Fruit fly (Drosophila melanogaster): ENCODE data around the gene Remo.

Gene Remo

DNA sequence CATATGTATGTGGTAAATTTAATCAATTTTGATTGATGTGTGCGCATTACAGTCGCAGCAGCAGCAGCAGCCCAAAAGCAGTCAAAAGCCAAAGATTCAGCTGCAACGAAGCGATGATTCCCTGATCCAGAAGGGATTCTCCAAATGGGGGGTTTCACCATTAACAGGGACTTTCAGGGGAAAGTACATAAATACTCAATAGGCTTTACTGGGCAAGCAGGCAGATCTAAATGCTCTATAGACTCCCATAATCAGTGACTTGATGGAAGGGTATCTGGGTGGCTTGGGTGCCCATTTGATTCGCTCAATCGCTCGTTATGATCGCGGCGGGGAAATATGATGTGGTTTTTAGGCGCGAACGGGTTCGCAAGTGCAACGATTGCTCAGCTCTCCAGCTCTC lies 37.5 kb downstream of the Remo start (continued):
- TF ChIP-seq Eip78C (GFP tag) (peak; percentile 51), lz (GFP tag; optimal IDR thresholded peaks at IDR 0.05) (peak; percentile 47), CG34406 (GFP tag; optimal IDR thresholded peaks at IDR 0.05) (no peak), fkh (GFP tag; optimal IDR thresholded peaks at IDR 0.05) (no peak), Sox102F (GFP tag; optimal IDR thresholded peaks at IDR 0.05) (peak; percentile 12), Eip93F (GFP tag; optimal IDR thresholded peaks at IDR 0.05) (no peak), eg (GFP tag; IDR thresholded peaks at IDR 0.05) (peak; percentile 41; the same call in 1 of the 3 replicates), esn (GFP tag; optimal IDR thresholded peaks at IDR 0.05) (peak; percentile 40), svp (GFP tag) (peak; percentile 80), Lpt (GFP tag; optimal IDR thresholded peaks at IDR 0.05) (no peak), CG6808 (GFP tag; optimal IDR thresholded peaks at IDR 0.05) (no peak), cyc (GFP tag; optimal IDR thresholded peaks at IDR 0.05) (peak; percentile 29), CG8119 (GFP tag; IDR thresholded peaks at IDR 0.05) (peak; percentile 35; the same call in 1 of the 3 replicates), Smox (GFP tag; optimal IDR thresholded peaks at IDR 0.05) (peak; percentile 17), CG7368 (GFP tag; optimal IDR thresholded peaks at IDR 0.05) (no peak), CG4318 (GFP tag; optimal IDR thresholded peaks at IDR 0.05) (no peak), CG6854 (GFP tag; optimal IDR thresholded peaks at IDR 0.05) (no peak), CG1621 (tag; optimal IDR thresholded peaks at IDR 0.05) (no peak), CG8632 (GFP tag; optimal IDR thresholded peaks at IDR 0.05) (no peak), CG8319 (GFP tag; optimal IDR thresholded peaks at IDR 0.05) (no peak), CG15336 (GFP tag; IDR thresholded peaks at IDR 0.05) (peak; percentile 53), Blimp-1 (GFP tag; optimal IDR thresholded peaks at IDR 0.05) (no peak), dsx (GFP tag; optimal IDR thresholded peaks at IDR 0.05; ENCODE audit: poor library complexity, severe bottlenecking) (no peak), CG9139 (GFP tag; optimal IDR thresholded peaks at IDR 0.05) (no peak), dac (GFP tag; optimal IDR thresholded peaks at IDR 0.05) (no peak), Gug (GFP tag; IDR thresholded peaks at IDR 0.05) (no peak), vri (GFP tag; optimal IDR thresholded peaks at IDR 0.05) (peak; percentile 16), CG11902 (GFP tag; optimal IDR thresholded peaks at IDR 0.05) (no peak), salr (GFP tag; optimal IDR thresholded peaks at IDR 0.05) (no peak), topi (GFP tag; optimal IDR thresholded peaks at IDR 0.05) (peak; percentile 6)

DNA sequence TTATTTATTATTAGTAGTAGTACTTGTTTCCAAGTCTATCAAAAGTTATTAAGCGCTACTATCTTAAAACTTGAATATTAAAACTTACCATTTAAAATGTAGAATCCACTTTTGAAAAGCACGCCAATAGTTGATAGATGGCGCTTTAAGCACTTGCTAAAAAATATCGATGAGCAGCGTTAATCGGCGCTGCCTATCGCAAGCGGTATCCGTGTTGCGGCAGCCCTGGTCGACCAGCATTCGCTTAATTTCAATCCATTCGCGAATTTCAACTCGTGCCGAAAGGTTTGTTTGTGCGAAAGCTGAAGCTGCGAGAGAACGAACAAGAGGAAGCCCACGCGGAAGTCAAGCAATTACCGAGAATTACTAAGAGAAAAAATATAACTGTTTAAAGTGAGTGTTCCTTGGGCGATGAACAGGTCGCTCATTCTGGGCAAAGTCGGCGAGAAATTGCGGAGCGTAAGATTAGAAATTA lies 41.8 kb downstream of the Remo start, which contains the start of gene Prx2:
TSS of gene Prx2 (plus strand) at position 253 of the 475 bp plus-strand sequence.
- TF ChIP-seq ss (GFP tag; optimal IDR thresholded peaks at IDR 0.05) (peak; percentile 0 to 49), Blimp-1 (GFP tag; optimal IDR thresholded peaks at IDR 0.05) (no peak), CG7368 (GFP tag; optimal IDR thresholded peaks at IDR 0.05) (peak; percentile 9), CG6792 (GFP tag; optimal IDR thresholded peaks at IDR 0.05) (no peak), CG8319 (GFP tag; optimal IDR thresholded peaks at IDR 0.05) (no peak), Sox102F (GFP tag; optimal IDR thresholded peaks at IDR 0.05) (peak; percentile 20), Hr38 (GFP tag; optimal IDR thresholded peaks at IDR 0.05) (no peak), CG6276 (GFP tag; optimal IDR thresholded peaks at IDR 0.05) (peak; percentile 34), svp (GFP tag) (peak; percentile 22), Eip78C (GFP tag) (peak; percentile 22), Smox (GFP tag; optimal IDR thresholded peaks at IDR 0.05) (peak; percentile 6), CG3919 (GFP tag; optimal IDR thresholded peaks at IDR 0.05) (peak; percentile 39), dac (GFP tag; optimal IDR thresholded peaks at IDR 0.05) (no peak), CG15336 (GFP tag; IDR thresholded peaks at IDR 0.05) (peak; percentile 52; the same call in 1 of the 2 replicates), CG8119 (GFP tag; IDR thresholded peaks at IDR 0.05) (no peak), CG8632 (GFP tag; optimal IDR thresholded peaks at IDR 0.05) (no peak), vri (GFP tag; optimal IDR thresholded peaks at IDR 0.05) (peak; percentile 64), eg (GFP tag; IDR thresholded peaks at IDR 0.05) (0 out of 3 replicates have a peak, but pooled peaks have one; percentile 24), OdsH (GFP tag; optimal IDR thresholded peaks at IDR 0.05) (peak; percentile 17), fd59A (GFP tag; optimal IDR thresholded peaks at IDR 0.05) (no peak), Lpt (GFP tag; optimal IDR thresholded peaks at IDR 0.05) (no peak), Ets21C (GFP tag; optimal IDR thresholded peaks at IDR 0.05) (no peak), CG6163 (GFP tag; IDR thresholded peaks at IDR 0.05) (peak; percentile 44; the same call in 2 of the 3 replicates), Gug (GFP tag; IDR thresholded peaks at IDR 0.05) (0 out of 2 replicates have a peak, but pooled peaks have one; percentile 9), spab (GFP tag; optimal IDR thresholded peaks at IDR 0.05) (no peak), CG6808 (GFP tag; optimal IDR thresholded peaks at IDR 0.05) (peak; percentile 18), fkh (GFP tag; optimal IDR thresholded peaks at IDR 0.05) (no peak), Sox15 (GFP tag; optimal IDR thresholded peaks at IDR 0.05) (no peak), Hr4 (GFP tag; optimal IDR thresholded peaks at IDR 0.05) (no peak), CG1621 (tag; optimal IDR thresholded peaks at IDR 0.05) (no peak), lz (GFP tag; optimal IDR thresholded peaks at IDR 0.05) (peak; percentile 4), Eip75B (GFP tag; optimal IDR thresholded peaks at IDR 0.05) (peak; percentile 4), net (GFP tag; optimal IDR thresholded peaks at IDR 0.05) (peak; percentile 60), achi (GFP tag; optimal IDR thresholded peaks at IDR 0.05) (peak; percentile 26), CG16779 (tag; optimal IDR thresholded peaks at IDR 0.05) (peak; percentile 44), Met (GFP tag; optimal IDR thresholded peaks at IDR 0.05) (peak; percentile 35)
